Fruit fly (Drosophila melanogaster) whole organism, embryonic: ENCODE data around the gene CG13084.

Experiments
- CG8478 ChIP-seq: fragments of >200 bp; optimal IDR thresholded peaks from 2 replicates; lab custom pipeline; 2018
- emc ChIP-seq: fragments of 200-800 bp; sonication (Bioruptor generic); optimal IDR thresholded peaks from 2 replicates; lab custom pipeline; 2016; ENCODE audit warnings: missing biosample characterization, missing genetic modification characterization
- run ChIP-seq: fragments of 200-800 bp; sonication (Bioruptor generic); optimal IDR thresholded peaks from 3 replicates; lab custom pipeline; 2018; ENCODE audit warnings: missing biosample characterization, mild to moderate bottlenecking, missing genetic modification characterization

DNA sequence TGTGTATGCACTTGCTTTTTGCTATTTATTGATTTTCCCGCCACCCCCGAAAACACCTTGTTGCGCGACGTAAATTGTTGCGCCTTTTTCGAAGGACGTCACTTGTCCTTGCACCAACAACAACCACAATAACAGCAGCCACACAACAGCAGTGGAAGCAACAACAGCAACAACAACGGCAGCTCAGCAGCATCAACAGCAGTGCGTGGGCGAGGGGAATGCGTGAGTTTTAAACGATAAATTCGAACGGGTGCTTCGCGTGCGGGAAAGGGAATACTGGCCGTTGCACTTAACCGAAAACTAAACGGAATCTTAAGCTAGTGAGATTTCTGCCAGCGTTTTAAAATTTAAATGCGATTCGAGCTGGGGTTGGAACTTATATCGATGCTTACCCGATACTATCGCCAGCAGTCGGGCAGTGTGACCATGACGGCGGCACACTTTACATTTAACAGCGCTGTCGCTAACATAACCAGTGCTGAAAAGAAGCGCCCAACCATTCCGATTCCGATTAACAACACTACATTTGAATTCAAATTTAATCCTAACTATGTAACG, 23.7 kb downstream of the CG13084 start, which contains the start of gene cyst:
- TF ChIP-seq run (tag; lab: Kevin White, UChicago) (no peak), CG8478 (lab: Kevin White, UChicago) (peak; percentile 83), emc (GFP tag; lab: Kevin White, UChicago) (no peak)
